Fruit fly (Drosophila melanogaster): Measurements from ENCODE around the gene CG43273.

Gene CG43273

dm6 chr3R:24870389-24871048, 40.4 kb downstream of the CG43273 start, which contains the start of gene CycB3 (continued):
- TF ChIP-seq CG6163 (GFP tag; IDR thresholded peaks at IDR 0.05) (peak; percentile 9; the same call in 1 of the 3 replicates), salr (GFP tag; optimal IDR thresholded peaks at IDR 0.05) (no peak), dac (GFP tag; optimal IDR thresholded peaks at IDR 0.05) (no peak), ss (GFP tag; optimal IDR thresholded peaks at IDR 0.05) (peak; percentile 36 to 73), spab (GFP tag; optimal IDR thresholded peaks at IDR 0.05) (no peak), esn (GFP tag; optimal IDR thresholded peaks at IDR 0.05) (no peak), CG6276 (GFP tag; optimal IDR thresholded peaks at IDR 0.05) (no peak), CG8632 (GFP tag; optimal IDR thresholded peaks at IDR 0.05) (no peak), acj6 (GFP tag; optimal IDR thresholded peaks at IDR 0.05) (no peak), Eip78C (GFP tag) (peak; percentile 67), Sox15 (GFP tag; optimal IDR thresholded peaks at IDR 0.05) (no peak), Blimp-1 (GFP tag; optimal IDR thresholded peaks at IDR 0.05) (no peak), CG6792 (GFP tag; optimal IDR thresholded peaks at IDR 0.05) (no peak), CG31627 (GFP tag; optimal IDR thresholded peaks at IDR 0.05) (no peak), Sox14 (GFP tag; optimal IDR thresholded peaks at IDR 0.05) (peak; percentile 29), CG4318 (GFP tag; optimal IDR thresholded peaks at IDR 0.05) (no peak), Sox102F (GFP tag; optimal IDR thresholded peaks at IDR 0.05) (no peak), CG1621 (tag; optimal IDR thresholded peaks at IDR 0.05) (peak; percentile 57), CG34406 (GFP tag; optimal IDR thresholded peaks at IDR 0.05) (no peak), CG6854 (GFP tag; optimal IDR thresholded peaks at IDR 0.05) (peak; percentile 32), vri (GFP tag; optimal IDR thresholded peaks at IDR 0.05) (no peak), Hr38 (GFP tag; optimal IDR thresholded peaks at IDR 0.05) (no peak), eg (GFP tag; IDR thresholded peaks at IDR 0.05) (peak; percentile 41; the same call in 1 of the 3 replicates)

- TF ChIP-seq Sox15 (GFP tag; optimal IDR thresholded peaks at IDR 0.05) (peak; percentile 58), Met (GFP tag; optimal IDR thresholded peaks at IDR 0.05) (no peak), Hr39 (GFP tag; optimal IDR thresholded peaks at IDR 0.05) (peak; percentile 74), CG31627 (GFP tag; optimal IDR thresholded peaks at IDR 0.05) (peak; percentile 77), CG6163 (GFP tag; IDR thresholded peaks at IDR 0.05) (peak; percentile 89), CG15336 (GFP tag; IDR thresholded peaks at IDR 0.05) (peak; percentile 73), CG32006 (GFP tag; optimal IDR thresholded peaks at IDR 0.05) (peak; percentile 85), Smox (GFP tag; optimal IDR thresholded peaks at IDR 0.05) (no peak), svp (GFP tag) (peak; percentile 75), Lpt (GFP tag; optimal IDR thresholded peaks at IDR 0.05) (peak; percentile 13), CG9139 (GFP tag; optimal IDR thresholded peaks at IDR 0.05) (peak; percentile 17), CG6854 (GFP tag; optimal IDR thresholded peaks at IDR 0.05) (peak; percentile 45), CG6808 (GFP tag; optimal IDR thresholded peaks at IDR 0.05) (peak; percentile 47), Hr38 (GFP tag; optimal IDR thresholded peaks at IDR 0.05) (no peak), CG8319 (GFP tag; optimal IDR thresholded peaks at IDR 0.05) (no peak), CG11762 (GFP tag; optimal IDR thresholded peaks at IDR 0.05; ENCODE audit: insufficient read depth) (peak; percentile 38), CG7368 (GFP tag; optimal IDR thresholded peaks at IDR 0.05) (peak; percentile 68), esn (GFP tag; optimal IDR thresholded peaks at IDR 0.05) (peak; percentile 77), achi (GFP tag; optimal IDR thresholded peaks at IDR 0.05) (peak; percentile 81), spab (GFP tag; optimal IDR thresholded peaks at IDR 0.05) (peak; percentile 29), CG10669 (GFP tag; optimal IDR thresholded peaks at IDR 0.05) (no peak), OdsH (GFP tag; optimal IDR thresholded peaks at IDR 0.05) (peak; percentile 82), salr (GFP tag; optimal IDR thresholded peaks at IDR 0.05) (peak in 1 of 2 experiments; percentile 70), Ets21C (GFP tag; optimal IDR thresholded peaks at IDR 0.05) (peak; percentile 66), CG1621 (tag; optimal IDR thresholded peaks at IDR 0.05) (no peak), CG6276 (GFP tag; optimal IDR thresholded peaks at IDR 0.05) (no peak), lz (GFP tag; optimal IDR thresholded peaks at IDR 0.05) (peak; percentile 74), Eip93F (GFP tag; optimal IDR thresholded peaks at IDR 0.05) (peak; percentile 81), CG8119 (GFP tag; IDR thresholded peaks at IDR 0.05) (peak; percentile 76), eg (GFP tag; IDR thresholded peaks at IDR 0.05) (peak; percentile 94), ss (GFP tag; optimal IDR thresholded peaks at IDR 0.05) (peak in 1 of 2 experiments; percentile 70), Eip78C (GFP tag) (peak; percentile 86), CG3032 (tag; optimal IDR thresholded peaks at IDR 0.05) (peak; percentile 84), Sox14 (GFP tag; optimal IDR thresholded peaks at IDR 0.05) (peak; percentile 62), CG10631 (GFP tag; optimal IDR thresholded peaks at IDR 0.05) (no peak), topi (GFP tag; optimal IDR thresholded peaks at IDR 0.05) (peak; percentile 64), Sox102F (GFP tag; optimal IDR thresholded peaks at IDR 0.05) (peak; percentile 35)
These were observed 46.1 kb downstream of the CG43273 start, which contains the start of gene CG3744 for dm6 chr3R:24875939-24876842. Gene CG3744 (minus strand): TSS chr3R:24876654.

Measured in whole organism, prepupa.